Worm (Caenorhabditis elegans): ENCODE measurements around the gene Y57G11B.8.

DNA sequence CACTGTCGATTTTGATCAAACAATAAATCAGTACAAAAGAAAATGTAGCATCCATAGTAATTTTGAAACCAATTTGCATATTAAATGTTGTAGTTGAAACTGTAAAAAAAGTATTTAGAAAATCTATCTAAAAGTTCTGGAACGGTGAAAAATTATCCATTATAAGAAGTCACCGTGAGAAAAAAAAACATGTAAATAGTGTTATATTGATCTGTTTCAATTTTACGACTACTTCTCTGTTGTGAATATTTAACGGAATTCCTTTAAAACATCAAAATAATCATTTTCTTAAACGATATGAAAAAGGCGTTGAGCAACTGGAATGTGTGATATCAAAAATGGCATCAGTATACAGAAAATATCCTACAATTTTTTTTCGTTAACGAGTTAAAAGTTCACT is 29.2 kb downstream of the Y57G11B.8 start, which contains the start of gene T27E7.9:
- no peak for TF ChIP-seq flt-1 (GFP tag; IDR thresholded peaks at IDR 0.05)
- TF ChIP-seq klf-2 (GFP tag; conservative IDR thresholded peaks at IDR 0.05), result no peak
- TF ChIP-seq ref-1 (GFP tag; conservative IDR thresholded peaks at IDR 0.05), result no peak
- TF ChIP-seq ztf-29 (GFP tag; IDR thresholded peaks at IDR 0.05), result no peak
- no peak for TF ChIP-seq T22C8.4 (GFP tag; IDR thresholded peaks at IDR 0.05)
- no peak for TF ChIP-seq ztf-23 (GFP tag; IDR thresholded peaks at IDR 0.05)
- no peak for TF ChIP-seq med-1 (GFP tag; optimal IDR thresholded peaks at IDR 0.05; ENCODE audit: insufficient read depth)
